Worm (Caenorhabditis elegans) whole organism, dauer: ENCODE measurements around the gene srh-137.

Source experiments
- unc-62 ChIP-seq: sonication (generic microtip); optimal IDR thresholded peaks from 2 replicates; lab custom pipeline; 2017; ENCODE audit warnings: missing biosample characterization, missing genetic modification reagents, missing genetic modification characterization

srh-137 gene

ce11 chrV:16726915-16727314 lies 10.4 kb upstream of the srh-137 start, which contains the start of gene T25E12.14:
Gene T25E12.14, plus strand, starts transcription at chrV:16727215.
- TF ChIP-seq unc-62 (GFP tag; lab: Kevin White, UChicago), result no peak

DNA sequence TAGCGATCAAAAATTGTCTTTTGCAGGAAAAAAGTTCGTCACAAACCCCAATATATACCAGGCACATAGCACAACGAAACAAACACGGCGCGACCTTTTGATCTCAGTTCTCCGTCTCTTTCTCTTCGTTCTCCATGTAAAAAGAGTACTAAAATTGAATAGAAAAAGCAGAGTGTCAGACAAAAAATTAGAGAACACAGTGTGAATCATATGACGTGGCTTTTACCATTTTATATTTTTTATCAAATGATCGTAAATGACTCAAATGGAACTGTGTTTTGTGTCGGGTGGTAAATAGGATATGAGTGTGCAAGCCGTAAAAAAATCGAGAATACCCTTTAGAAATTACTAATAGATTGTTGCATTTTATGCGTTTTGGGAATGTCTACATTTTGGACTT lies 9.5 kb upstream of the srh-137 start:
- TF ChIP-seq unc-62 (GFP tag; lab: Kevin White, UChicago), result no peak

DNA sequence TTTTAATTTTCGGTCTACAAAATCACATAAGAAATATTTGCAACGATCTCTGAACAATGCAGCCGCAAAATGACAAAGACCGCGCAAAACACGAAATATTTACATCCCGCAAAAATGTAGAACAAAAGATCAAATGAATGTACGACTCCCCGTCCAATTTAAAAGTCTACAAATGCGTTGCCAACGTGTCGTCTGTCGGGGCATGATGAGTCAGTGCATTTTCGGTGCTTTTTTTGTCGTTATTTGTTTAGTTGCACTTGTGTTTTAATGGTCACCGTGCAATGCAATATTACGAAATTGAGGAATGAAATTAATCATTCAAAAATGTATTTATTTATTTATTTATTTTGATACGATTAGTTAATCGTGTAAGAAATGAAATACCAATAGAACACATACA lies 8.1 kb upstream of the srh-137 start:
- TF ChIP-seq unc-62 (GFP tag; lab: Kevin White, UChicago), result no peak

- TF ChIP-seq unc-62 (GFP tag; lab: Kevin White, UChicago), result no peak
Measured at ce11 chrV:16723744-16724143, 7.3 kb upstream of the srh-137 start, which contains the start of gene nhr-112. Gene nhr-112, minus strand, starts transcription at chrV:16723844.

- no peak for TF ChIP-seq unc-62 (GFP tag; lab: Kevin White, UChicago)
Measured at ce11 chrV:16713797-16714196, 2.7 kb downstream of the srh-137 start.

ce11 chrV:16706549-16706948 lies 9.9 kb downstream of the srh-137 start, which contains the start of gene clec-9:
Gene clec-9, minus strand, starts transcription at chrV:16706649.
- TF ChIP-seq unc-62 (GFP tag; lab: Kevin White, UChicago), result no peak

- no peak for TF ChIP-seq unc-62 (GFP tag; lab: Kevin White, UChicago)
Measured at ce11 chrV:16699752-16700259, 16.7 kb downstream of the srh-137 start, which contains the start of gene Y70C5C.1. Gene Y70C5C.1, plus strand, starts transcription at chrV:16700209.

ce11 chrV:16697178-16697577 lies 19.3 kb downstream of the srh-137 start, which contains the start of gene srw-41:
Gene srw-41, plus strand, starts transcription at chrV:16697478.
- no peak for TF ChIP-seq unc-62 (GFP tag; lab: Kevin White, UChicago)

- no peak for TF ChIP-seq unc-62 (GFP tag; lab: Kevin White, UChicago)
Measured at ce11 chrV:16695499-16695898, 21.0 kb downstream of the srh-137 start.

DNA sequence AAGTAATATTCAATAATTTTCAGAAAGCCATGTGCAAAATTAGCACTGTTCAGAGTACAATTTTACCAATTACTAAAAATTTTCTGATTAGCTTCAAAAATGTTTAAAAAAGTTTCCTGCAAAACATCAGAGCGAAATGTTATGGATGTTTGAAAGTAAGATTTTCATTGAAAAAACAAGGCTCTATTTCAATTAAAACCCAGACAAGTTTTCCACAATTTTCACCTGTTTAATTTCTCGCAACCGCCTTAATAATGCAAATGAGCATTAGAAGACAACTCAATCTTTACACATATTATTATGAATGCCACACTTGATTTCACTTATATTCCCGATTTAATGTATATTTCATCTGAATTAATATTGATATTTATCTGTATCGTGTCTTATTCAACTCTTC lies 21.9 kb downstream of the srh-137 start, which contains the start of gene srz-101:
TSS of gene srz-101 (plus strand) at position 301 of the 400 bp plus-strand sequence.
- TF ChIP-seq unc-62 (GFP tag; lab: Kevin White, UChicago), result no peak

DNA sequence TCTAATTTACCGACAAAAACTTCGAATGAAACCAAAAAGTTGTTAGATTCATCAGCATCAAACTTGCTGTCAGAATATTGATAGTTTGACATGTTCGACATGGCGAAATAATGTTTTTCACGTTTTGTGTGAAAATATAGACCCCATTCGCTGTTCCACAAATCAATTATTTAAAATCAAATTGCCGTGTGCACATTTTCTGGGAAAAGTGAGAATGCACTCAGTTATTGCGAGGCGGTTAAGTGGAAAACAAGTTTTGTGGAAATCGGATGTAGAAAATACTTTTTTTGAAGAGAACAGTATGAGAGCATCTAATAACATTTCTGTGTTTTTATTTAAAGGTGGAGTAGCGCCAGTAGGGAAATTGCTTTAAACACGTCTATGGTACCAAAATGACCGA lies 22.7 kb downstream of the srh-137 start, which contains the start of gene srw-42:
TSS of gene srw-42 (minus strand) at position 101 of the 400 bp plus-strand sequence.
- TF ChIP-seq unc-62 (GFP tag; lab: Kevin White, UChicago), result no peak

- TF ChIP-seq unc-62 (GFP tag; lab: Kevin White, UChicago), result no peak
Measured at ce11 chrV:16692988-16693387, 23.5 kb downstream of the srh-137 start.

DNA sequence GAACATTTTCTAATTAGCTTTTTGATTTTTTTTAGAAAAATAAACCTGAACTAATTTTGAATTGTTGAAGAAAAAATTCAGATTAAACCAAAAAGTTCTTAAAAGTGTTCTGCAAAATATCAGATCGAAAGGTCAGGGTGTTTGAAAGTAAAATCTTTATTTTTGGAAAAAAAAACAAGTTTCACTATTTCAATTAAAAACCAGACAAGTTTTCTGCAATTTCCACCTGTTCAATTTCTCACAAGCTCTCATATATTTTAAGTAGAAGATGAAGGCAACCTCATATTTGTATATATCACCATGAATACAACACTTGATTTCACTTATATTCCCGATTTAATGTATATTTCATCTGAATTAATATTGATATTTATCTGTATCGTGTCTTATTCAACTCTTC lies 29.2 kb downstream of the srh-137 start, which contains the start of gene srz-102:
TSS of gene srz-102 (plus strand) at position 301 of the 400 bp plus-strand sequence.
- TF ChIP-seq unc-62 (GFP tag; lab: Kevin White, UChicago), result no peak

DNA sequence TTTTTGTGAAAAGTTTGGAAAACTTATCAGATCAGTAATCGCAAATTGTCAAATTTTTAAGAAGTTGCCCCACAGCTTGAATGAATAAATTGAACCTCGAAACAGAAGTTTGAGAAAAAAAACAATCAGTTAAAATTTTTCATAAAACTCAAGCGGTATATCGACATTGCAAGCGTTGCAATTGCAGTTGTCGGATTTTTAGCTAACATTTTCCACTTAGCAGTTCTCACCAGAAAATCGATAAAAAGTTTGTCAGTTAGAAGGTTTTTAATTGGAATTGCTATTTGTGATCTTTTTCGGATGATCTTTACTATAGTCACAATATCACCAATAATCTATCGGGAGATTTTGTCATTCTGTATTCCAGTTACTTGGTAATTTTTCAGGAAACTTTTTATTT lies 30.7 kb downstream of the srh-137 start, which contains the start of gene srw-43:
TSS of gene srw-43 (plus strand) at position 301 of the 400 bp plus-strand sequence.
- TF ChIP-seq unc-62 (GFP tag; lab: Kevin White, UChicago), result no peak

DNA sequence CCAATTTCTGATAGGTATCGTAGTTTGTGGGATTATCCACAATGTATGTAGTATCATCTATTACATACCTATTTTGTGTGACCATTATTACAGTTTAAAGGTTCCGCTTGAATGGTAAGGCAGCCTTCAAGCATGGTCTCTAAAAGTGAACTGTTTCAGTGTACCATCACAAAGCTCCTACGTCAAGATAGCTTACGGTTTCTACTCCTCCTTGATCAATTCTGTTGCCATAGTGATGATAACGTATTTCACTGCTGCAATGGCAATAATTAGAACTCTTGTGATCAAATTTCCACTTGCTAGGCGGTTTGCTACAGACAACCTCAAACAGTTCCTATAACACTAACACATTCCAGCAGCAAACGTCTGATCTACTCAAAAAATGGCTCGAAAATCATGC lies 33.1 kb downstream of the srh-137 start:
- TF ChIP-seq unc-62 (GFP tag; lab: Kevin White, UChicago), result no peak

DNA sequence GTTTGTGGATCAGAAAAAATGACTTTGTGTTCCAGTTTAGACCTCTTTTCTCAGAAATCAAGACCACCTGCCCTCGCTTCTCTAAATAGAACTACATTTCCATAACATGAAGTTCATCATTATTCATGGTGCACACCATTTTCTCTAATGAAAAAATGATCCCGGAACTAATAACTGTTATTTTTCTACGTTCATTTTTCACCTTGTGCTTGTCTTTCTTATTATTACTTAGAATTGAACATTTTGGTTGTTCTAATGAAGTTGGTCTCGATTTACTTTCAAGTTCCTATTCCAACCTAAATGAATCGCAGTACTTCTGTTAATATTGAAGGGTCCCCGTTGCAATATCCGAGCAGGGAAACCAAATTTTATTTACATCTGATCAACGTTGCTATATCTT lies 33.6 kb downstream of the srh-137 start, which contains the start of gene srw-36:
TSS of gene srw-36 (plus strand) at position 301 of the 400 bp plus-strand sequence.
- TF ChIP-seq unc-62 (GFP tag; lab: Kevin White, UChicago), result no peak

ce11 chrV:16679981-16680380 lies 36.5 kb downstream of the srh-137 start, which contains the start of gene srw-44:
Gene srw-44, plus strand, starts transcription at chrV:16680281.
- TF ChIP-seq unc-62 (GFP tag; lab: Kevin White, UChicago), result no peak
